Fruit fly (Drosophila melanogaster): ENCODE results near the gene mRpL19.
A peak's percentile ranks its signal among the peaks of the same experiment; 100 is the strongest.

The mRpL19 gene

DNA sequence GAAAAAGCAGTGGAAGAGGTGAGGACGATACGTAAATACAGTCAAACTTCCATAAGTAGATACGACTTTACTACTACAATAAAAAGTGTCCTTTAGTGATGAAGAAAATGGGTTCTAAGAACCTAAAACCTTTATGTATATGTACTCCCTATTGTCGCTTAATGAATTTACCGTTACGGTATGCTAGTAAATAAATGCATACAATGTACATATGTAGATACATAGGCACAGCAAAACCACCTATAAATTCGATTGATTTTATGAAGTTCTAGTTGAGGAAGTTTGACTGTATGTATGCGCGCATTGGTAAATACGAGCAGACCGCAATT lies 42.6 kb downstream of the mRpL19 start (continued):
- TF ChIP-seq CG32006 (GFP tag; optimal IDR thresholded peaks at IDR 0.05) (no peak), cyc (GFP tag; optimal IDR thresholded peaks at IDR 0.05) (no peak), dac (GFP tag; optimal IDR thresholded peaks at IDR 0.05) (no peak)

DNA sequence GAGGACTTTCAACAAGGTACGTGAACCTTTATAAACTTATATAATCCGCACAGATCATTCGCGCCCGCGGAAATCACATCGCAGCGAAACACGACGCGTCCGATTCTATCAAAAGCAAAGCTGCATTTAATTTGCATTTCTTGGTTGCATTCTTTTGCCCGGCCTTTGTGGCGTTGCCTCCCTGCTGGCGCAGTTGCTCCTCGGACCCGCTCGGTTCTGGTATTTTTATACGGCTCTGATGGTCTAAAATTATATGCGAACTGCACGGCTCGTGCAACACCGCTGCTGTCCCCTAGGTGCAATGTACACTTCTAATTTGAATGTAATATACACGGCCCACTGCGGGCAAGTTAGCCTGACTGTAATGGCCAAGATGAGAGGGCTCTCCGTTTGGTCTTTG lies 44.4 kb downstream of the mRpL19 start, which contains the start of gene Cks85A:
TSS of gene Cks85A (minus strand) at position 101 of the 400 bp plus-strand sequence.
- TF ChIP-seq CG6163 (GFP tag; IDR thresholded peaks at IDR 0.05) (0 out of 3 replicates have a peak, but pooled peaks have one; percentile 22), dsx (GFP tag; optimal IDR thresholded peaks at IDR 0.05; ENCODE audit: poor library complexity, severe bottlenecking) (no peak)

DNA sequence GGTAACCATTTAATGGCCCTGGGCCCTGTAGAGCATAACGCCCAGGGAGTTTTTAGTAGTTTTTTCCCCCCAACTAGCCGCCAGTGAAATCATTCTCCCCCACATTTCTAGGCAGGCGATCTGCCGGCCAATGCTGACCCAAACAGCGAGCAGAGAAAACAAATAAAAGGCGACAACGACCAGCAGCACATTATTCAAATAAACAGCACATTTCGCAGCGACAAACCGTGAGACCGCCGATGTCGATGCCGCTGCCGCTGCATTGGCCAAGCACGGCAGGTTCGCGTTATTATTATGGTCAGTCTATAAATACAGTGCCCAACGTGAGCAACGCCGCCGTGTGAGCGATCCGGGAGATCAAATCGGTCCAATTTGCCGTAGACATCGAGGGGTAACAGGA lies 45.0 kb downstream of the mRpL19 start, which contains the start of gene CG11760:
TSS of gene CG11760 (plus strand) at position 301 of the 400 bp plus-strand sequence.
- TF ChIP-seq lz (GFP tag; optimal IDR thresholded peaks at IDR 0.05) (no peak), CG6276 (GFP tag; optimal IDR thresholded peaks at IDR 0.05) (no peak), CG6163 (GFP tag; IDR thresholded peaks at IDR 0.05) (no peak), svp (GFP tag) (no peak), Sox102F (GFP tag; optimal IDR thresholded peaks at IDR 0.05) (no peak)

DNA sequence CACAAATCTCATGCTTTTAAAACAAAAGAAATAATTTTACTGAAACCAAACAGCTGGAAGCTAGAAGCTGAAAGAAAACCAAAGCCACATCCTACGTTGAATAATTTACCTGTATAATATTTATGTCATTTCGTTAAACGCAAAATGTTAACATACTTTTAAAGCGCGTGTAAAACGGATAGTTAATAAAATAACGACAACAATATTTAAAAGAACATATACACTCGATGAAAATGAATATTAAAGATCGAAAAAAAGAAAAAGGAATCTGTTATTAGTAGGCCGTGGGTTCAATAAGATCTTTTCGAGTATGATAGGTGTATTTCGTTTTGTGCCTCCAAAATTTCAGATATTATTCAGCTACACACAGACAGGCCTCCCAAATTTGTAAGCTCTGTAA lies 47.2 kb downstream of the mRpL19 start, which contains the start of gene CG8136:
TSS of gene CG8136 (plus strand) at position 301 of the 400 bp plus-strand sequence.
- TF ChIP-seq net (GFP tag; optimal IDR thresholded peaks at IDR 0.05) (no peak), fkh (GFP tag; optimal IDR thresholded peaks at IDR 0.05) (no peak), Sox14 (GFP tag; optimal IDR thresholded peaks at IDR 0.05) (no peak), topi (GFP tag; optimal IDR thresholded peaks at IDR 0.05) (no peak), lz (GFP tag; optimal IDR thresholded peaks at IDR 0.05) (no peak), pdm3 (GFP tag; optimal IDR thresholded peaks at IDR 0.05) (no peak), CG3919 (GFP tag; optimal IDR thresholded peaks at IDR 0.05) (no peak), Gug (GFP tag; IDR thresholded peaks at IDR 0.05) (no peak), salr (GFP tag; optimal IDR thresholded peaks at IDR 0.05) (no peak), CG15336 (GFP tag; IDR thresholded peaks at IDR 0.05) (no peak), CG8319 (GFP tag; optimal IDR thresholded peaks at IDR 0.05) (no peak), CG11762 (GFP tag; optimal IDR thresholded peaks at IDR 0.05; ENCODE audit: insufficient read depth) (no peak), CG6163 (GFP tag; IDR thresholded peaks at IDR 0.05) (no peak), Hr38 (GFP tag; optimal IDR thresholded peaks at IDR 0.05) (no peak), Eip78C (GFP tag) (no peak), CG10631 (GFP tag; optimal IDR thresholded peaks at IDR 0.05) (no peak), dac (GFP tag; optimal IDR thresholded peaks at IDR 0.05) (no peak), Lpt (GFP tag; optimal IDR thresholded peaks at IDR 0.05) (no peak)

DNA sequence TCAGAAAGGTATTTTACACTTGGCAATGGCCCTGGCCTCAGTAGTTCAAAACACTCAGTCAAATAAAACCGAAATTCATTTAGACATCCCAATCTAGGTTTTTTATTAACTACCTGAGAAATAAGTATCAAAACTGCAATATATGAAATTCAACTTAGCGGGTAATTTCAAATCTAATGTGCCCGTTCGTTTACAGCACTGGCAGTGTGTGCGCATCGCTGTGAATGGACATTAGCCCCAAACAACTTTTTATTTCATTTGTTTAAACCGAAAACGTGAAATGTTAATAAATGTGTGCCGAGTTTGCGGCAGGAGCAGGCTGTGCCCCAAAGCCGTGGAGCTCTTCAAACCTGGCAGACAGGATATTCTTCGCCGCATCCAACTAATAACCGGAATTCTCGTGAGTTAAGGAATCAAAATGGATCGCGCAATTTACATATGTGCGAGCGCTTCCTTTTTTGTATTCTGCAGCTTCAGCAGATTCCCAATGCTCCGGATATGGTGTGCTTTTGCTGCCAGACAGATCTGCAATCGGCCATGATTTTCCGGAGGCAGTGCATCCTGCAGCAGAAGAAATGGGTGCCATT lies 49.1 kb downstream of the mRpL19 start, which contains the start of gene nom:
TSS of gene nom (plus strand) at position 213 of the 587 bp plus-strand sequence.
- TF ChIP-seq CG9139 (GFP tag; optimal IDR thresholded peaks at IDR 0.05): no peak
- no peak for TF ChIP-seq eg (GFP tag; IDR thresholded peaks at IDR 0.05)
- no peak for TF ChIP-seq acj6 (GFP tag; optimal IDR thresholded peaks at IDR 0.05)
- no peak for TF ChIP-seq lz (GFP tag; optimal IDR thresholded peaks at IDR 0.05)
- no peak for TF ChIP-seq Gug (GFP tag; IDR thresholded peaks at IDR 0.05)
- no peak for TF ChIP-seq Hr4 (GFP tag; optimal IDR thresholded peaks at IDR 0.05)
- no peak for TF ChIP-seq CG3919 (GFP tag; optimal IDR thresholded peaks at IDR 0.05)
- TF ChIP-seq Sox102F (GFP tag; optimal IDR thresholded peaks at IDR 0.05): no peak
- no peak for TF ChIP-seq CG6792 (GFP tag; optimal IDR thresholded peaks at IDR 0.05)
- TF ChIP-seq vri (GFP tag; optimal IDR thresholded peaks at IDR 0.05): no peak
- TF ChIP-seq Hr39 (GFP tag; optimal IDR thresholded peaks at IDR 0.05): no peak
- no peak for TF ChIP-seq Hr38 (GFP tag; optimal IDR thresholded peaks at IDR 0.05)

All from whole organism, prepupa.